Fruit fly (Drosophila melanogaster) S2 (cell line): ENCODE measurements around the gene Ant2.

Experiments
- CG8478 ChIP-seq: fragments of >200 bp; optimal IDR thresholded peaks from 2 replicates; lab custom pipeline; 2018
- CTCF ChIP-seq, 2 experiments: fragments of >200 bp; optimal IDR thresholded peaks; 2 replicates each; lab custom pipeline; 2018

- TF ChIP-seq CG8478 (lab: Kevin White, UChicago) (no peak), CTCF (optimal IDR thresholded peaks at IDR 0.05; lab: Kevin White, UChicago) (no peak)
Observed at dm6 chrX:10739614-10740436, 46.9 kb downstream of the Ant2 start.
